Worm (Caenorhabditis elegans) whole organism, early embryonic: ENCODE measurements around the gene inf-1.

Source experiments
- B0310.2 ChIP-seq: sonication (generic microtip); optimal IDR thresholded peaks from 2 replicates; lab custom pipeline; 2016; ENCODE audit warnings: mild to moderate bottlenecking, missing genetic modification characterization, missing compliant biosample characterization
- ama-1 ChIP-seq: fragments of 150-350 bp; optimal IDR thresholded peaks from 2 replicates; lab custom pipeline; 2014
- ceh-36 ChIP-seq: sonication (generic microtip); optimal IDR thresholded peaks from 2 replicates; lab custom pipeline; 2016; ENCODE audit warnings: missing genetic modification characterization, inconsistent platforms, missing compliant biosample characterization
- hmbx-1 ChIP-seq: sonication (generic microtip); optimal IDR thresholded peaks from 2 replicates; lab custom pipeline; 2016; ENCODE audit warnings: mild to moderate bottlenecking, missing genetic modification characterization, missing compliant biosample characterization
- pes-1 ChIP-seq: fragments of 200-800 bp; sonication (Bioruptor generic); IDR thresholded peaks from 2 replicates; pipeline ENCODE4 v1.3.6; 2022; ENCODE audit warnings: missing genetic modification reagents, missing genetic modification characterization, missing compliant biosample characterization
- tbx-11 ChIP-seq: fragments of 200-800 bp; sonication (Bioruptor generic); IDR thresholded peaks from 2 replicates; pipeline ENCODE4 v1.3.6; 2022; ENCODE audit warnings: missing genetic modification characterization, missing compliant biosample characterization

DNA sequence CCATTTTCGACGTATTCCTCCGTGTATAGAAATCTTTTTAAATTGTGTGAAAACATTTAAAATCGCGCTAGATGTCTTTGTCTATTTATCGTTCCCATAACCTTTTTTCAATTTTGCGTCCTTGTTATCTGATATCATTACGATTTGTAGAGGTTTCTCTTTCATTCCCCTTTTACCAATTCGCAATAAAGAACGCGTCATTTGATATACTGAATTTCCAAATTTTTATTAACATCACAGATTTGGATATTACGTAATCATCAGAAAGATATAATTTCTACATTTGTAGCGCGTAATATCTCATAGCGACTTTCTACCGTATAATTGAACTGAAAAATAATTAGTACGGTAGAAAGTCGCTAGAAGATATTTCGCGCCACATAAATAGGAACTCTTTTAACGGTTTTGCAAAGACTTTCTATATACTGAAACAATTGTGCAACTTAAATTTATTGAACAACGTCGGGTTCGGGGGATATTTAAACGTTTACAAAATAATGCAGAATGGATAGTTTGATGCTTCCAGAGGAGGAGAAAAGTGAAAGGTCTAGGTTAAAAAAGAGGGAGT, 28.8 kb downstream of the inf-1 start:
- TF ChIP-seq hmbx-1 = no peak
- TF ChIP-seq pes-1 (GFP tag; lab: Robert Waterston, UW) = no peak
- no peak for TF ChIP-seq ama-1 (lab: Kevin White, UChicago)
- no peak for TF ChIP-seq ceh-36 (tag; lab: Kevin White, UChicago)
- no peak for TF ChIP-seq tbx-11 (GFP tag; lab: Robert Waterston, UW)
- TF ChIP-seq B0310.2 (tag; lab: Kevin White, UChicago) = no peak
